Worm (Caenorhabditis elegans) whole organism, early embryonic: ENCODE measurements around the gene sru-9.

Source experiments
- B0310.2 ChIP-seq: sonication (generic microtip); optimal IDR thresholded peaks from 2 replicates; lab custom pipeline; 2016; ENCODE audit warnings: mild to moderate bottlenecking, missing genetic modification characterization, missing compliant biosample characterization
- F13C5.2 ChIP-seq: sonication (generic microtip); optimal IDR thresholded peaks from 2 replicates; lab custom pipeline; 2017; ENCODE audit warnings: mild to moderate bottlenecking, missing genetic modification characterization, inconsistent platforms, missing compliant biosample characterization
- ama-1 ChIP-seq: fragments of 150-350 bp; optimal IDR thresholded peaks from 2 replicates; lab custom pipeline; 2014
- ceh-13 ChIP-seq: fragments of 200-800 bp; sonication (Bioruptor generic); optimal IDR thresholded peaks from 2 replicates; lab custom pipeline; 2018; ENCODE audit warnings: mild to moderate bottlenecking, missing genetic modification characterization, missing compliant biosample characterization
- ceh-36 ChIP-seq: sonication (generic microtip); optimal IDR thresholded peaks from 2 replicates; lab custom pipeline; 2016; ENCODE audit warnings: missing genetic modification characterization, inconsistent platforms, missing compliant biosample characterization
- ets-7 ChIP-seq: sonication (generic microtip); optimal IDR thresholded peaks from 2 replicates; lab custom pipeline; 2016; ENCODE audit warnings: missing genotype, missing genetic modification characterization, missing compliant biosample characterization
- flt-1 ChIP-seq: fragments of 200-800 bp; sonication (Bioruptor generic); IDR thresholded peaks from 2 replicates; pipeline ENCODE4 v1.3.6; 2022; ENCODE audit warnings: missing genetic modification characterization, missing compliant biosample characterization
- hmbx-1 ChIP-seq: sonication (generic microtip); optimal IDR thresholded peaks from 2 replicates; lab custom pipeline; 2016; ENCODE audit warnings: mild to moderate bottlenecking, missing genetic modification characterization, missing compliant biosample characterization
- hmg-4 ChIP-seq: fragments of 200-800 bp; sonication (Bioruptor generic); optimal IDR thresholded peaks from 2 replicates; lab custom pipeline; 2018; ENCODE audit warnings: mild to moderate bottlenecking, missing genetic modification characterization, missing compliant biosample characterization
- hnd-1 ChIP-seq: sonication (generic microtip); optimal IDR thresholded peaks from 2 replicates; lab custom pipeline; 2016; ENCODE audit warnings: missing genetic modification characterization, missing compliant biosample characterization
- scrt-1 ChIP-seq: fragments of 200-800 bp; sonication (Bioruptor generic); IDR thresholded peaks from 2 replicates; pipeline ENCODE4 v1.3.6; 2022; ENCODE audit warnings: missing genetic modification characterization, missing compliant biosample characterization
- sea-1 ChIP-seq: fragments of 200-800 bp; sonication (Bioruptor generic); conservative IDR thresholded peaks from 2 replicates; pipeline ENCODE4 v1.3.6; 2022; ENCODE audit warnings: missing genetic modification characterization, missing compliant biosample characterization
- tbx-11 ChIP-seq: fragments of 200-800 bp; sonication (Bioruptor generic); IDR thresholded peaks from 2 replicates; pipeline ENCODE4 v1.3.6; 2022; ENCODE audit warnings: missing genetic modification characterization, missing compliant biosample characterization
- tra-4 ChIP-seq: sonication (generic microtip); optimal IDR thresholded peaks from 2 replicates; lab custom pipeline; 2017; ENCODE audit warnings: missing genetic modification characterization, missing compliant biosample characterization

The sru-9 gene

DNA sequence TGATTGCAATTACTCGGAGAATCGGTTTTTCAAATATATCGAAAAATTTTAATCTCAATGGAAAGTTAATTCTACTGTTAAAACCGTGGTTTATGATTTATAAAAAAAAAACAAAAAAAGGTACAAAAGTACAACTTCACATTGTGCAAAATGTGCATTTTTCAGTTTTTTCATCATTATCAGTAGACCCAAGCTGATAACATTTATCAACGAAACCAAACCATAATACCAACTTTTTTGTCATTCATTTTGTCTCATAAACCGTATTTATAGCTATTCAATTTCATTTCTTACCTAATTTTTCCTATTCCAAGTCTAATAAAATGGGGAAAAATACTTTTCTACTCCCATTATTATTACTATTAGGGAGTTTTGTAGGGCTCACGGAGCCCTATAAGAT, 50.2 kb downstream of the sru-9 start, which contains the start of gene ugt-22:
Gene ugt-22, plus strand, starts transcription at position 234 of the 400 bp plus-strand sequence.
- TF ChIP-seq B0310.2 (no peak), hnd-1 (no peak), ets-7 (tag; lab: Kevin White, UChicago) (no peak), hmbx-1 (tag; lab: Kevin White, UChicago) (no peak), sea-1 (GFP tag; lab: Robert Waterston, UW) (no peak), ceh-36 (tag; lab: Kevin White, UChicago) (no peak), tra-4 (no peak), tbx-11 (no peak), scrt-1 (GFP tag; lab: Robert Waterston, UW) (no peak), flt-1 (GFP tag; lab: Robert Waterston, UW) (no peak), F13C5.2 (tag; lab: Kevin White, UChicago) (no peak), ama-1 (lab: Kevin White, UChicago) (no peak), hmg-4 (no peak), ceh-13 (no peak)
